Worm (Caenorhabditis elegans): ENCODE measurements around the gene Y64G10A.2.

Y64G10A.2 gene

ce11 chrIV:14244357-14244756, at the start of gene Y64G10A.2:
Gene Y64G10A.2, minus strand, starts transcription at chrIV:14244457.
- TF ChIP-seq flt-1 (GFP tag; IDR thresholded peaks at IDR 0.05) (no peak), T22C8.4 (GFP tag; IDR thresholded peaks at IDR 0.05) (no peak), cog-1 (tag; optimal IDR thresholded peaks at IDR 0.05) (no peak), ztf-29 (GFP tag; IDR thresholded peaks at IDR 0.05) (no peak), klf-2 (GFP tag; conservative IDR thresholded peaks at IDR 0.05) (no peak), ref-1 (GFP tag; conservative IDR thresholded peaks at IDR 0.05) (no peak), ztf-23 (GFP tag; IDR thresholded peaks at IDR 0.05) (no peak), tab-1 (GFP tag; IDR thresholded peaks at IDR 0.05) (no peak), med-1 (GFP tag; optimal IDR thresholded peaks at IDR 0.05; ENCODE audit: insufficient read depth) (no peak)

- TF ChIP-seq tab-1 (GFP tag; IDR thresholded peaks at IDR 0.05) (no peak), ztf-23 (GFP tag; IDR thresholded peaks at IDR 0.05) (no peak), cog-1 (tag; optimal IDR thresholded peaks at IDR 0.05) (no peak), med-1 (GFP tag; optimal IDR thresholded peaks at IDR 0.05; ENCODE audit: insufficient read depth) (no peak), flt-1 (GFP tag; IDR thresholded peaks at IDR 0.05) (no peak), klf-2 (GFP tag; conservative IDR thresholded peaks at IDR 0.05) (no peak), ztf-29 (GFP tag; IDR thresholded peaks at IDR 0.05) (no peak), ref-1 (GFP tag; conservative IDR thresholded peaks at IDR 0.05) (no peak), T22C8.4 (GFP tag; IDR thresholded peaks at IDR 0.05) (no peak)
These were observed 47.3 kb upstream of the Y64G10A.2 start, which contains the start of gene Y64G10A.7 for ce11 chrIV:14291601-14292000. Gene Y64G10A.7, plus strand, starts transcription at chrIV:14291901.

- TF ChIP-seq cog-1 (tag; optimal IDR thresholded peaks at IDR 0.05) = no peak
- TF ChIP-seq ref-1 (GFP tag; conservative IDR thresholded peaks at IDR 0.05) = no peak
- TF ChIP-seq T22C8.4 (GFP tag; IDR thresholded peaks at IDR 0.05) = no peak
- no peak for TF ChIP-seq tab-1 (GFP tag; IDR thresholded peaks at IDR 0.05)
- TF ChIP-seq ztf-29 (GFP tag; IDR thresholded peaks at IDR 0.05) = no peak
- no peak for TF ChIP-seq ztf-23 (GFP tag; IDR thresholded peaks at IDR 0.05)
- TF ChIP-seq klf-2 (GFP tag; conservative IDR thresholded peaks at IDR 0.05) = no peak
- TF ChIP-seq flt-1 (GFP tag; IDR thresholded peaks at IDR 0.05) = no peak
- TF ChIP-seq med-1 (GFP tag; optimal IDR thresholded peaks at IDR 0.05; ENCODE audit: insufficient read depth) = no peak
These were observed 40.7 kb upstream of the Y64G10A.2 start for ce11 chrIV:14284920-14285319.

ce11 chrIV:14276773-14277388, 32.6 kb upstream of the Y64G10A.2 start:
- TF ChIP-seq ztf-23 (GFP tag; IDR thresholded peaks at IDR 0.05) = no peak
- TF ChIP-seq flt-1 (GFP tag; IDR thresholded peaks at IDR 0.05) = no peak
- TF ChIP-seq tab-1 (GFP tag; IDR thresholded peaks at IDR 0.05) = no peak
- TF ChIP-seq ref-1 (GFP tag; conservative IDR thresholded peaks at IDR 0.05) = no peak
- TF ChIP-seq cog-1 (tag; optimal IDR thresholded peaks at IDR 0.05) = no peak
- no peak for TF ChIP-seq ztf-29 (GFP tag; IDR thresholded peaks at IDR 0.05)
- no peak for TF ChIP-seq med-1 (GFP tag; optimal IDR thresholded peaks at IDR 0.05; ENCODE audit: insufficient read depth)

- TF ChIP-seq med-1 (GFP tag; optimal IDR thresholded peaks at IDR 0.05; ENCODE audit: insufficient read depth) (no peak), flt-1 (GFP tag; IDR thresholded peaks at IDR 0.05) (no peak), ref-1 (GFP tag; conservative IDR thresholded peaks at IDR 0.05) (no peak), klf-2 (GFP tag; conservative IDR thresholded peaks at IDR 0.05) (no peak), T22C8.4 (GFP tag; IDR thresholded peaks at IDR 0.05) (no peak), ztf-23 (GFP tag; IDR thresholded peaks at IDR 0.05) (no peak), ztf-29 (GFP tag; IDR thresholded peaks at IDR 0.05) (no peak), cog-1 (tag; optimal IDR thresholded peaks at IDR 0.05) (no peak), tab-1 (GFP tag; IDR thresholded peaks at IDR 0.05) (no peak)
These were observed 31.9 kb upstream of the Y64G10A.2 start, which contains the start of gene ilcr-1 for ce11 chrIV:14276160-14276559. Gene ilcr-1, plus strand, starts transcription at chrIV:14276460.

- TF ChIP-seq ztf-23 (GFP tag; IDR thresholded peaks at IDR 0.05) (no peak), med-1 (GFP tag; optimal IDR thresholded peaks at IDR 0.05; ENCODE audit: insufficient read depth) (no peak), cog-1 (tag; optimal IDR thresholded peaks at IDR 0.05) (no peak), T22C8.4 (GFP tag; IDR thresholded peaks at IDR 0.05) (no peak), tab-1 (GFP tag; IDR thresholded peaks at IDR 0.05) (no peak), ztf-29 (GFP tag; IDR thresholded peaks at IDR 0.05) (no peak), flt-1 (GFP tag; IDR thresholded peaks at IDR 0.05) (no peak), klf-2 (GFP tag; conservative IDR thresholded peaks at IDR 0.05) (no peak), ref-1 (GFP tag; conservative IDR thresholded peaks at IDR 0.05) (no peak)
These were observed 30.6 kb upstream of the Y64G10A.2 start for ce11 chrIV:14274834-14275233.

- TF ChIP-seq cog-1 (tag; optimal IDR thresholded peaks at IDR 0.05) (no peak), med-1 (GFP tag; optimal IDR thresholded peaks at IDR 0.05; ENCODE audit: insufficient read depth) (no peak)
These were observed 28.3 kb upstream of the Y64G10A.2 start for ce11 chrIV:14272561-14272960.

ce11 chrIV:14269932-14270331, 25.7 kb upstream of the Y64G10A.2 start:
- no peak for TF ChIP-seq flt-1 (GFP tag; IDR thresholded peaks at IDR 0.05)

ce11 chrIV:14268882-14269281, 24.6 kb upstream of the Y64G10A.2 start:
- no peak for TF ChIP-seq ztf-23 (GFP tag; IDR thresholded peaks at IDR 0.05)
- no peak for TF ChIP-seq tab-1 (GFP tag; IDR thresholded peaks at IDR 0.05)
- TF ChIP-seq ztf-29 (GFP tag; IDR thresholded peaks at IDR 0.05) = no peak

ce11 chrIV:14260761-14261160, 16.5 kb upstream of the Y64G10A.2 start:
- TF ChIP-seq ztf-23 (GFP tag; IDR thresholded peaks at IDR 0.05) (no peak), cog-1 (tag; optimal IDR thresholded peaks at IDR 0.05) (no peak), ztf-29 (GFP tag; IDR thresholded peaks at IDR 0.05) (no peak), T22C8.4 (GFP tag; IDR thresholded peaks at IDR 0.05) (no peak), klf-2 (GFP tag; conservative IDR thresholded peaks at IDR 0.05) (no peak)

ce11 chrIV:14259197-14259596, 14.9 kb upstream of the Y64G10A.2 start:
- TF ChIP-seq tab-1 (GFP tag; IDR thresholded peaks at IDR 0.05) (no peak), ztf-29 (GFP tag; IDR thresholded peaks at IDR 0.05) (no peak), flt-1 (GFP tag; IDR thresholded peaks at IDR 0.05) (no peak), med-1 (GFP tag; optimal IDR thresholded peaks at IDR 0.05; ENCODE audit: insufficient read depth) (no peak), cog-1 (tag; optimal IDR thresholded peaks at IDR 0.05) (no peak), ztf-23 (GFP tag; IDR thresholded peaks at IDR 0.05) (no peak)
